Worm (Caenorhabditis elegans) whole organism, young adult: ENCODE results near the gene H20E11.2.

ENCODE experiments used
- K11D2.4 ChIP-seq: fragments of 200-800 bp; sonication (Bioruptor generic); IDR thresholded peaks from 2 replicates; pipeline ENCODE4 v1.3.6; 2022; ENCODE audit warnings: missing genetic modification reagents, missing genetic modification characterization, missing compliant biosample characterization
- K12H6.12 ChIP-seq: fragments of 200-800 bp; sonication (Bioruptor generic); optimal IDR thresholded peaks from 2 replicates; lab custom pipeline; 2018; ENCODE audit warnings: mild to moderate bottlenecking, missing genetic modification characterization, missing compliant biosample characterization
- atf-7 ChIP-seq: sonication (generic microtip); optimal IDR thresholded peaks from 2 replicates; lab custom pipeline; 2017; ENCODE audit warnings: mild to moderate bottlenecking, missing genetic modification characterization, missing compliant biosample characterization
- bed-2 ChIP-seq: fragments of 200-800 bp; sonication (Bioruptor generic); IDR thresholded peaks from 2 replicates; pipeline ENCODE4 v1.3.6; 2022; ENCODE audit warnings: missing genetic modification reagents, missing genetic modification characterization, missing compliant biosample characterization
- cebp-1 ChIP-seq, 2 experiments: fragments of 200-800 bp in 1 of 2; sonication (Bioruptor generic) in 1 of 2; sonication (generic microtip) in 1 of 2; IDR thresholded peaks in 1 of 2; optimal IDR thresholded peaks in 1 of 2; 2 replicates each; pipeline versions ENCODE4 v1.3.6 to Lab custom; 2017 to 2022; ENCODE audit warnings: missing compliant biosample characterization in 2 of 2, missing genetic modification characterization in 2 of 2, mild to moderate bottlenecking in 1 of 2, missing genetic modification reagents in 1 of 2, moderate library complexity in 1 of 2
- dpl-1 ChIP-seq: fragments of 150-350 bp; optimal IDR thresholded peaks from 2 replicates; lab custom pipeline; 2014; ENCODE audit warnings: missing biosample characterization, missing genetic modification reagents, missing genetic modification characterization
- hmg-20 ChIP-seq: fragments of 200-800 bp; sonication (Bioruptor generic); IDR thresholded peaks from 2 replicates; pipeline ENCODE4 v1.3.6; 2022; ENCODE audit warnings: missing genetic modification reagents, missing genetic modification characterization, missing compliant biosample characterization
- hsf-1 ChIP-seq: fragments of 200-800 bp; sonication (Bioruptor generic); IDR thresholded peaks from 2 replicates; pipeline ENCODE4 v1.3.6; 2022; ENCODE audit warnings: missing genetic modification reagents, missing genetic modification characterization, missing compliant biosample characterization
- lin-26 ChIP-seq: fragments of 200-800 bp; sonication (Bioruptor generic); IDR thresholded peaks from 2 replicates; pipeline ENCODE4 v1.3.6; 2022; ENCODE audit warnings: missing genetic modification reagents, missing genetic modification characterization, missing compliant biosample characterization
- nfyb-1 ChIP-seq: fragments of 200-800 bp; sonication (Bioruptor generic); IDR thresholded peaks from 2 replicates; pipeline ENCODE4 v1.3.6; 2022; ENCODE audit warnings: missing genetic modification reagents, missing genetic modification characterization, missing compliant biosample characterization
- pbrm-1 ChIP-seq: fragments of 200-800 bp; sonication (Bioruptor generic); IDR thresholded peaks from 2 replicates; pipeline ENCODE4 v1.3.6; 2022; ENCODE audit warnings: missing genetic modification reagents, missing genetic modification characterization, missing compliant biosample characterization
- unc-62 ChIP-seq: fragments of 150-350 bp; optimal IDR thresholded peaks from 2 replicates; lab custom pipeline; 2014; ENCODE audit warnings: missing biosample characterization, missing genetic modification reagents, missing genetic modification characterization
- xnd-1 ChIP-seq: sonication (generic microtip); optimal IDR thresholded peaks from 2 replicates; lab custom pipeline; 2016; ENCODE audit warnings: missing genotype, missing genetic modification reagents, missing genetic modification characterization, missing compliant biosample characterization

DNA sequence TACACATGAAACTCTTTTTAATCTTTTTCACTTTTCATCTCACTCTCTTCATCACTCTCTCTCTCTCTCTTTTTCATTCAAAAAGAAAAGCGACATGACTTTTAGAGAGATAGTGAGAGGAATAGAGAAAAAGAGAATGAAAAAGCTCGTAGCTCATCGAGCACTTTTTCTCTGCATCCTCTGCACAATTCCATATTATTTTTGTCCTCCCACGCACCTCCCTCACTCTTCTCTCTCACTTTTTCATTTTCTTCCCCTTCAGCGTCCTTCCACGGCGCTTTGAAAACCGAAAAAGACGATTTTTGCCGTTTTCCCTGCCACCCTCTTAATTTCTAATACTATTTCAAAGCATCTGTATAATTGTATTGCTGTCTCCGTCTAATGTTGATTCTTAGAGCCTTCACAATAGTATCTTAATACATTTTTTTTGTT lies 11.5 kb downstream of the H20E11.2 start:
- TF ChIP-seq xnd-1 (tag; lab: Kevin White, UChicago) (no peak), unc-62 (GFP tag; lab: Kevin White, UChicago) (no peak), hmg-20 (no peak), dpl-1 (GFP tag; lab: Kevin White, UChicago) (no peak), lin-26 (GFP tag; lab: Robert Waterston, UW) (no peak), hsf-1 (GFP tag; lab: Robert Waterston, UW) (no peak), nfyb-1 (GFP tag; lab: Robert Waterston, UW) (no peak; the same call in 1 of the 2 replicates), pbrm-1 (0 out of 2 replicates have a peak, but pooled peaks have one; percentile 33), K12H6.12 (tag; lab: Kevin White, UChicago) (peak; percentile 76), cebp-1 (GFP tag; IDR thresholded peaks at IDR 0.05; lab: Robert Waterston, UW) (no peak), cebp-1 (tag; optimal IDR thresholded peaks at IDR 0.05; lab: Kevin White, UChicago) (peak; percentile 75), atf-7 (tag; lab: Kevin White, UChicago) (peak; percentile 76), K11D2.4 (GFP tag; lab: Robert Waterston, UW) (peak; percentile 69), bed-2 (GFP tag; lab: Robert Waterston, UW) (no peak)
